Fruit fly (Drosophila melanogaster) whole organism, wandering third instar larva: ENCODE data around the gene CG14868.

ENCODE experiments used
- Abd-B ChIP-seq: fragments of >200 bp; optimal IDR thresholded peaks from 2 replicates; lab custom pipeline; 2017; ENCODE audit warnings: missing biosample characterization, missing genetic modification characterization
- CG32264 ChIP-seq: fragments of 200-800 bp; sonication (Bioruptor generic); optimal IDR thresholded peaks from 2 replicates; lab custom pipeline; 2016; ENCODE audit warnings: missing biosample characterization, missing genetic modification characterization
- CG9705 ChIP-seq: fragments of 200-800 bp; sonication (Bioruptor generic); optimal IDR thresholded peaks from 2 replicates; lab custom pipeline; 2018; ENCODE audit warnings: missing biosample characterization, mild to moderate bottlenecking, missing genetic modification characterization
- CrebA ChIP-seq: fragments of 200-800 bp; sonication (Bioruptor generic); optimal IDR thresholded peaks from 2 replicates; lab custom pipeline; 2016; ENCODE audit warnings: missing biosample characterization, mild to moderate bottlenecking, missing genetic modification characterization, borderline replicate concordance
- Dfd ChIP-seq: fragments of >200 bp; optimal IDR thresholded peaks from 2 replicates; lab custom pipeline; 2017; ENCODE audit warnings: missing biosample characterization, missing genetic modification characterization
- Dif ChIP-seq: fragments of 200-275, 200-300 bp; sonication (Bioruptor generic); optimal IDR thresholded peaks from 2 replicates; lab custom pipeline; 2018; ENCODE audit warnings: missing biosample characterization, missing genetic modification characterization; ENCODE audit not compliant: partially characterized antibody
- GATAd ChIP-seq: sonication (Bioruptor generic); optimal IDR thresholded peaks from 2 replicates; lab custom pipeline; 2016; ENCODE audit warnings: missing biosample characterization, missing genetic modification characterization
- HLH106 ChIP-seq: fragments of 200-800 bp; optimal IDR thresholded peaks from 3 replicates; lab custom pipeline; 2019; ENCODE audit warnings: missing biosample characterization, mild to moderate bottlenecking, missing genetic modification characterization, moderate library complexity
- Hnf4 ChIP-seq: fragments of 200-800 bp; sonication (Bioruptor generic); optimal IDR thresholded peaks from 2 replicates; lab custom pipeline; 2016; ENCODE audit warnings: missing biosample characterization, mild to moderate bottlenecking, missing genetic modification characterization
- Hr78 ChIP-seq: fragments of >200 bp; optimal IDR thresholded peaks from 2 replicates; lab custom pipeline; 2017; ENCODE audit warnings: missing biosample characterization, missing genetic modification characterization
- Hr83 ChIP-seq: fragments of 200-300 bp; sonication (Bioruptor generic); optimal IDR thresholded peaks from 2 replicates; lab custom pipeline; 2016; ENCODE audit warnings: missing biosample characterization, mild to moderate bottlenecking, missing genetic modification characterization, moderate library complexity; ENCODE audit not compliant: poor library complexity, severe bottlenecking
- Jra ChIP-seq: sonication (Bioruptor generic); optimal IDR thresholded peaks from 2 replicates; lab custom pipeline; 2016; ENCODE audit warnings: missing biosample characterization, missing genetic modification characterization
- Mio ChIP-seq: sonication (Bioruptor generic); optimal IDR thresholded peaks from 2 replicates; lab custom pipeline; 2016; ENCODE audit warnings: missing biosample characterization, missing genetic modification characterization
- Myc ChIP-seq: fragments of >200 bp; optimal IDR thresholded peaks from 2 replicates; lab custom pipeline; 2017
- N ChIP-seq: fragments of >200 bp; optimal IDR thresholded peaks from 2 replicates; lab custom pipeline; 2018; ENCODE audit warnings: missing biosample characterization, missing external identifiers, missing genetic modification characterization
- OdsH ChIP-seq: fragments of 200-800 bp; sonication (Bioruptor generic); optimal IDR thresholded peaks from 2 replicates; lab custom pipeline; 2016; ENCODE audit warnings: missing biosample characterization, mild to moderate bottlenecking, missing genetic modification characterization
- Rel ChIP-seq, 2 experiments: fragments of 200-800 bp; sonication (Bioruptor generic) in 1 of 2; optimal IDR thresholded peaks; 2 replicates in 1 of 2; 3 replicates in 1 of 2; lab custom pipeline; 2016 to 2019; ENCODE audit warnings: mild to moderate bottlenecking in 2 of 2, missing biosample characterization in 2 of 2, missing genetic modification characterization in 2 of 2, moderate library complexity in 1 of 2
- Sp1 ChIP-seq: fragments of 200-800 bp; sonication (Bioruptor generic); optimal IDR thresholded peaks from 3 replicates; lab custom pipeline; 2019; ENCODE audit warnings: missing biosample characterization, mild to moderate bottlenecking, missing genetic modification characterization, moderate library complexity
- Vsx2 ChIP-seq: fragments of 200-300, 225-300 bp; sonication (Bioruptor generic); optimal IDR thresholded peaks from 2 replicates; lab custom pipeline; 2018; ENCODE audit warnings: missing biosample characterization, missing genetic modification characterization; ENCODE audit not compliant: partially characterized antibody
- br ChIP-seq: fragments of 200-800 bp; sonication (Bioruptor generic); optimal IDR thresholded peaks from 2 replicates; lab custom pipeline; 2016; ENCODE audit warnings: missing biosample characterization, missing genetic modification characterization
- brk ChIP-seq: fragments of 200-800 bp; sonication (Bioruptor generic); optimal IDR thresholded peaks from 2 replicates; lab custom pipeline; 2016; ENCODE audit warnings: missing biosample characterization, mild to moderate bottlenecking, missing genetic modification characterization
- dl ChIP-seq, 2 experiments: fragments of 175-275, 200-275 bp in 1 of 2; fragments of 200-275 bp in 1 of 2; sonication (Bioruptor generic); optimal IDR thresholded peaks; lab custom pipeline; 2018; ENCODE audit warnings: mild to moderate bottlenecking in 2 of 2, missing biosample characterization in 2 of 2, missing genetic modification characterization in 2 of 2, moderate library complexity in 2 of 2; ENCODE audit not compliant: partially characterized antibody in 2 of 2, insufficient read depth in 1 of 2
- dmrt93B ChIP-seq: fragments of 200-800 bp; sonication (Bioruptor generic); optimal IDR thresholded peaks from 2 replicates; lab custom pipeline; 2018; ENCODE audit warnings: missing biosample characterization, mild to moderate bottlenecking, missing genetic modification characterization
- dsf ChIP-seq: sonication (Bioruptor generic); optimal IDR thresholded peaks from 2 replicates; lab custom pipeline; 2016; ENCODE audit warnings: missing biosample characterization, missing genetic modification characterization, borderline replicate concordance
- ey ChIP-seq: fragments of 200-800 bp; sonication (Bioruptor generic); optimal IDR thresholded peaks from 2 replicates; lab custom pipeline; 2016; ENCODE audit warnings: missing biosample characterization, missing genetic modification characterization
- foxo ChIP-seq, 2 experiments: fragments of 200-800 bp; sonication (Bioruptor generic); optimal IDR thresholded peaks; 2 replicates in 1 of 2; 3 replicates in 1 of 2; lab custom pipeline; 2016 to 2017; ENCODE audit warnings: missing biosample characterization in 2 of 2, missing genetic modification characterization in 2 of 2
- fru ChIP-seq: fragments of 200-800 bp; sonication (Bioruptor generic); optimal IDR thresholded peaks from 3 replicates; lab custom pipeline; 2016; ENCODE audit warnings: missing biosample characterization, mild to moderate bottlenecking, missing genetic modification characterization
- h ChIP-seq: fragments of 200-800 bp; sonication (Bioruptor generic); optimal IDR thresholded peaks from 3 replicates; lab custom pipeline; 2016; ENCODE audit warnings: missing biosample characterization, mild to moderate bottlenecking, missing genetic modification characterization
- jim ChIP-seq: fragments of 175-275, 200-325 bp; sonication (Bioruptor generic); optimal IDR thresholded peaks from 2 replicates; lab custom pipeline; 2016; ENCODE audit warnings: missing biosample characterization, mild to moderate bottlenecking, missing genetic modification characterization
- lola ChIP-seq: fragments of >200 bp; optimal IDR thresholded peaks from 2 replicates; lab custom pipeline; 2017; ENCODE audit warnings: missing biosample characterization, missing genetic modification characterization
- pan ChIP-seq: fragments of >200 bp; optimal IDR thresholded peaks from 2 replicates; lab custom pipeline; 2017
- psq ChIP-seq: fragments of 200-800 bp; sonication (Bioruptor generic); optimal IDR thresholded peaks from 3 replicates; lab custom pipeline; 2017; ENCODE audit warnings: missing biosample characterization, mild to moderate bottlenecking, missing genetic modification characterization, moderate library complexity
- rgr ChIP-seq: fragments of 200-800 bp; sonication (Bioruptor generic); optimal IDR thresholded peaks from 3 replicates; lab custom pipeline; 2016; ENCODE audit warnings: missing biosample characterization, mild to moderate bottlenecking, missing genetic modification characterization
- sage ChIP-seq: fragments of 200-800 bp; sonication (Bioruptor generic); optimal IDR thresholded peaks from 2 replicates; lab custom pipeline; 2016; ENCODE audit warnings: missing biosample characterization, mild to moderate bottlenecking, missing genetic modification characterization
- sv ChIP-seq: fragments of 200-800 bp; sonication (Bioruptor generic); optimal IDR thresholded peaks from 3 replicates; lab custom pipeline; 2016; ENCODE audit warnings: missing biosample characterization, missing genetic modification characterization
- tai ChIP-seq: sonication (Bioruptor generic); optimal IDR thresholded peaks from 2 replicates; lab custom pipeline; 2016; ENCODE audit warnings: missing biosample characterization, missing genetic modification characterization
- usp ChIP-seq: fragments of >200 bp; optimal IDR thresholded peaks from 2 replicates; lab custom pipeline; 2017; ENCODE audit warnings: missing biosample characterization, missing genetic modification characterization
- woc ChIP-seq: sonication (Bioruptor generic); optimal IDR thresholded peaks from 2 replicates; lab custom pipeline; 2016; ENCODE audit warnings: missing biosample characterization, mild to moderate bottlenecking, missing genetic modification characterization

The CG14868 gene

dm6 chr3R:15369742-15370141 lies at the start of gene CG14868:
CG14868 (minus strand) TSS chr3R:15369945.
- TF ChIP-seq Hr78 (no peak), brk (GFP tag; lab: Kevin White, UChicago) (no peak), br (GFP tag; lab: Kevin White, UChicago) (no peak), CG9705 (no peak), dsf (no peak), ey (GFP tag; lab: Kevin White, UChicago) (no peak), usp (GFP tag; lab: Kevin White, UChicago) (no peak), dl (GFP tag; optimal IDR thresholded peaks at IDR 0.05; lab: Kevin White, UChicago; ENCODE audit: insufficient read depth in 1 of 2, partially characterized antibody in 2 of 2) (no peak), HLH106 (no peak), GATAd (GFP tag; lab: Kevin White, UChicago) (no peak), dmrt93B (GFP tag; lab: Kevin White, UChicago) (no peak), Mio (no peak)
- TF ChIP-seq, all 38 proteins: peak for 0

dm6 chr3R:15418824-15419530 lies 49.2 kb upstream of the CG14868 start:
- no peak for TF ChIP-seq Myc (lab: Kevin White, UChicago)
- peak; percentile 38 for TF ChIP-seq rgr (GFP tag; lab: Kevin White, UChicago)
- peak; percentile 35 for TF ChIP-seq woc (GFP tag; lab: Kevin White, UChicago)
- TF ChIP-seq jim (GFP tag; lab: Kevin White, UChicago) = no peak
- peak; percentile 8 for TF ChIP-seq h (GFP tag; lab: Kevin White, UChicago)
- no peak for TF ChIP-seq N (GFP tag; lab: Kevin White, UChicago)
- peak; percentile 67 for TF ChIP-seq Sp1 (GFP tag; lab: Kevin White, UChicago)
- TF ChIP-seq sv (GFP tag; lab: Kevin White, UChicago) = peak; percentile 49
- no peak for TF ChIP-seq Vsx2 (GFP tag; lab: Kevin White, UChicago)
- TF ChIP-seq lola (GFP tag; lab: Kevin White, UChicago) = no peak
- no peak for TF ChIP-seq brk (GFP tag; lab: Kevin White, UChicago)
- no peak for TF ChIP-seq dsf
- TF ChIP-seq OdsH (GFP tag; lab: Kevin White, UChicago) = peak; percentile 42
- TF ChIP-seq tai (GFP tag; lab: Kevin White, UChicago) = no peak
- TF ChIP-seq sage (GFP tag; lab: Kevin White, UChicago) = no peak
- no peak for TF ChIP-seq usp (GFP tag; lab: Kevin White, UChicago)
- TF ChIP-seq dmrt93B (GFP tag; lab: Kevin White, UChicago) = no peak
- TF ChIP-seq Abd-B = no peak
- no peak for TF ChIP-seq fru (GFP tag; lab: Kevin White, UChicago)
- peak; percentile 23 for TF ChIP-seq psq (GFP tag; lab: Kevin White, UChicago)
- no peak for TF ChIP-seq Dfd (GFP tag; lab: Kevin White, UChicago)
- TF ChIP-seq CrebA (GFP tag; lab: Kevin White, UChicago) = no peak
- TF ChIP-seq Jra = no peak
- TF ChIP-seq Rel (GFP tag; optimal IDR thresholded peaks at IDR 0.05; lab: Kevin White, UChicago) = no peak
- TF ChIP-seq Rel (tag; optimal IDR thresholded peaks at IDR 0.05; lab: Kevin White, UChicago) = no peak
- TF ChIP-seq Hr83 (GFP tag; lab: Kevin White, UChicago) = no peak
- peak; percentile 3 for TF ChIP-seq Dif (GFP tag; lab: Kevin White, UChicago)
- TF ChIP-seq CG9705 = no peak
- TF ChIP-seq ey (GFP tag; lab: Kevin White, UChicago) = peak; percentile 18
- no peak for TF ChIP-seq Hr78
- peak; percentile 1 for TF ChIP-seq br (GFP tag; lab: Kevin White, UChicago)
- no peak for TF ChIP-seq dl (GFP tag; optimal IDR thresholded peaks at IDR 0.05; lab: Kevin White, UChicago; ENCODE audit: insufficient read depth in 1 of 2, partially characterized antibody in 2 of 2)
- TF ChIP-seq Hnf4 (GFP tag; lab: Kevin White, UChicago) = no peak
- TF ChIP-seq Mio = no peak
- TF ChIP-seq GATAd (GFP tag; lab: Kevin White, UChicago) = no peak
- TF ChIP-seq pan (lab: Kevin White, UChicago) = no peak
- peak; percentile 46 for TF ChIP-seq HLH106
- no peak for TF ChIP-seq CG32264
- peak in 1 of 2 experiments; percentile 57 for TF ChIP-seq foxo (GFP tag; optimal IDR thresholded peaks at IDR 0.05; lab: Kevin White, UChicago)
